Worm (Caenorhabditis elegans): ENCODE results near the gene cct-1.

DNA sequence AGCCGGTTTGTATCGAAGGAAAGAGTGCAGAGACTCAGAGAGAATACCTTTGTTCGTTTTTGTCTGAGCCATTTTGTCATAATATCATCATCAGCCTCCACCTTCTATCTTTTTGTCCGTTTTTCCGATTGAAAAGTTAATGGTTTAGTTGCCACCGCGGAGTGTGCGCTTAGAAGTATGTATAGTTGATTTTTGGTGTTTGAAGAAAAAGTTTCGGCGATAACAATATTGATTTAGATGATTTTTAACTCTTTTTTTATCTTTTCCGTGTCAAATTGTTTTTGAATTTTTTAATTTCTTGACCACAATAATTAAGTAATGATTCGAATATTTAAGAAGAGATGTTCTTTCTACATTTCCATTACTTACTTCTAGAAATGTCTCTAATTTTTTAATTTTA, 20.4 kb downstream of the cct-1 start:
- TF ChIP-seq ama-1 (optimal IDR thresholded peaks at IDR 0.05) (no peak), hmg-4 (GFP tag; optimal IDR thresholded peaks at IDR 0.05) (no peak), flt-1 (GFP tag; IDR thresholded peaks at IDR 0.05) (no peak), tbx-11 (GFP tag; IDR thresholded peaks at IDR 0.05) (no peak), hnd-1 (tag; optimal IDR thresholded peaks at IDR 0.05) (no peak), tra-4 (tag; optimal IDR thresholded peaks at IDR 0.05) (no peak), ceh-13 (GFP tag; optimal IDR thresholded peaks at IDR 0.05) (no peak), hmbx-1 (tag; optimal IDR thresholded peaks at IDR 0.05) (no peak)
